Fruit fly (Drosophila melanogaster) whole organism, adult: ENCODE data around the gene Ndf.

Source experiments
- CG11617 ChIP-seq: fragments of 200-800 bp; sonication (Bioruptor generic); optimal IDR thresholded peaks from 2 replicates; lab custom pipeline; 2017; ENCODE audit warnings: mild to moderate bottlenecking, missing biosample characterization, missing genetic modification reagents, missing genetic modification characterization
- CG14711 ChIP-seq: fragments of 200-800 bp; sonication (Bioruptor generic); optimal IDR thresholded peaks from 2 replicates; lab custom pipeline; 2018; ENCODE audit warnings: missing biosample characterization, mild to moderate bottlenecking, missing genetic modification characterization, moderate library complexity
- CG1620 ChIP-seq: fragments of 200-800 bp; sonication (Bioruptor generic); optimal IDR thresholded peaks from 2 replicates; lab custom pipeline; 2016; ENCODE audit warnings: missing biosample characterization, missing genetic modification characterization
- CG5204 ChIP-seq: fragments of 200-800 bp; sonication (Bioruptor generic); optimal IDR thresholded peaks from 2 replicates; lab custom pipeline; 2016; ENCODE audit warnings: missing biosample characterization, missing genetic modification characterization
- CG7045 ChIP-seq: fragments of 200-800 bp; sonication (Bioruptor generic); optimal IDR thresholded peaks from 2 replicates; lab custom pipeline; 2017; ENCODE audit warnings: missing biosample characterization, mild to moderate bottlenecking, missing genetic modification characterization
- CG7101 ChIP-seq: fragments of 200-800 bp; sonication (Bioruptor generic); optimal IDR thresholded peaks from 2 replicates; lab custom pipeline; 2018; ENCODE audit warnings: missing biosample characterization, mild to moderate bottlenecking, missing genetic modification characterization, moderate library complexity
- Clk ChIP-seq: fragments of 200-800 bp; sonication (Bioruptor generic); optimal IDR thresholded peaks from 2 replicates; lab custom pipeline; 2017; ENCODE audit warnings: missing biosample characterization, missing genetic modification characterization
- Hr96 ChIP-seq: fragments of 200-800 bp; sonication (Bioruptor generic); optimal IDR thresholded peaks from 2 replicates; lab custom pipeline; 2016; ENCODE audit warnings: missing biosample characterization, missing genetic modification characterization
- Mnt ChIP-seq: fragments of 200-800 bp; sonication (Bioruptor generic); optimal IDR thresholded peaks from 2 replicates; lab custom pipeline; 2016; ENCODE audit warnings: missing biosample characterization, mild to moderate bottlenecking, missing genetic modification characterization
- bab1 ChIP-seq: fragments of 200-800 bp; sonication (Bioruptor generic); optimal IDR thresholded peaks from 3 replicates; lab custom pipeline; 2019; ENCODE audit warnings: missing biosample characterization, mild to moderate bottlenecking, missing genetic modification characterization, moderate library complexity
- cic ChIP-seq: fragments of 200-800 bp; sonication (Bioruptor generic); optimal IDR thresholded peaks from 2 replicates; lab custom pipeline; 2017; ENCODE audit warnings: missing biosample characterization, mild to moderate bottlenecking, missing genetic modification characterization, moderate library complexity
- cnc ChIP-seq, 2 experiments: fragments of >200 bp; optimal IDR thresholded peaks; 2 replicates each; lab custom pipeline; 2017
- kay ChIP-seq: fragments of 200-800 bp; sonication (Bioruptor generic); peaks from one replicate; lab custom pipeline; 2016; ENCODE audit warnings: missing biosample characterization, missing genetic modification characterization, borderline replicate concordance
- pad ChIP-seq: fragments of 200-800 bp; sonication (Bioruptor generic); optimal IDR thresholded peaks from 3 replicates; lab custom pipeline; 2017; ENCODE audit warnings: missing biosample characterization, missing genetic modification characterization, mild to moderate bottlenecking, moderate library complexity, missing genetic modification reagents

- peak; percentile 74 for TF ChIP-seq Mnt
- TF ChIP-seq pad (GFP tag; lab: Kevin White, UChicago), result peak; percentile 64
- peak; percentile 94 for TF ChIP-seq CG14711
- peak; percentile 92 for TF ChIP-seq CG11617 (GFP tag; lab: Kevin White, UChicago)
- TF ChIP-seq CG7101 (tag; lab: Kevin White, UChicago), result peak; percentile 95
- TF ChIP-seq CG1620 (GFP tag; lab: Kevin White, UChicago), result peak; percentile 83
- TF ChIP-seq Hr96 (GFP tag; lab: Kevin White, UChicago), result no peak
- no peak for TF ChIP-seq cnc (optimal IDR thresholded peaks at IDR 0.05; lab: Kevin White, UChicago)
- no peak for TF ChIP-seq CG5204 (GFP tag; lab: Kevin White, UChicago)
- TF ChIP-seq Clk (GFP tag; lab: Kevin White, UChicago), result peak; percentile 45
- peak; percentile 96 for TF ChIP-seq bab1 (GFP tag; lab: Kevin White, UChicago)
- peak; percentile 84 for TF ChIP-seq CG7045 (GFP tag; lab: Kevin White, UChicago)
- TF ChIP-seq cic (GFP tag; lab: Kevin White, UChicago), result peak; percentile 51
- no peak for TF ChIP-seq kay (GFP tag; lab: Kevin White, UChicago)
Observed at dm6 chr2L:9956993-9957652, 46.5 kb upstream of the Ndf start, which contains the start of the genes CG4658 and CG5846.
